Worm (Caenorhabditis elegans) whole organism, L2 larva: ENCODE measurements around the gene K03H1.9.

ENCODE experiments used
- ceh-82 ChIP-seq: fragments of 150-350 bp; optimal IDR thresholded peaks from 2 replicates; lab custom pipeline; 2014; ENCODE audit warnings: missing biosample characterization, missing genetic modification characterization
- crh-2 ChIP-seq: sonication (generic microtip); optimal IDR thresholded peaks from 2 replicates; lab custom pipeline; 2017; ENCODE audit warnings: missing biosample characterization, missing genetic modification characterization
- egl-27 ChIP-seq: sonication (generic microtip); optimal IDR thresholded peaks from 3 replicates; lab custom pipeline; 2017; ENCODE audit warnings: missing biosample characterization, missing genetic modification reagents, missing genetic modification characterization
- nhr-23 ChIP-seq: fragments of 150-350 bp; optimal IDR thresholded peaks from 2 replicates; lab custom pipeline; 2014; ENCODE audit warnings: missing biosample characterization, missing genetic modification reagents, missing genetic modification characterization
- ztf-4 ChIP-seq: fragments of 150-350 bp; optimal IDR thresholded peaks from 2 replicates; lab custom pipeline; 2014; ENCODE audit warnings: missing biosample characterization, missing genetic modification characterization

DNA sequence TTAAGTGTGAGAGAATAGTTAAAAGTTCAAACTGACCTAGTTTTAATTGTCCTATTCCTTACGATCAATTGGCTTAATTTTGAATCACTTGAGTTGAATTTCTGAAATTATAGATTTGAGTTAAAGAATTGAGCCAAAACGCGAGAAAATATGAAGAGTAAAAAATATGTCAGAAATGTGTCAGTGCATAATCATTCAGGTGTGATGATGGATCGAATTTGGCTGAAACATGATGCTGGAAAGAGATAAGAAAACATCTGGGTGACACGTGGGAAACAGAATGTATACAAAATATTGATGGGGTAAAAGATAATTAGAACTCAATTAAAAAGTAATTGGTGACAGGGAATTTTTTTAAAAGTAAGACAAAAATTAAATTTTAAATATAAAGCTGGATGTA lies 32.5 kb upstream of the K03H1.9 start, which contains the start of gene R10E12.2:
- TF ChIP-seq egl-27 (tag; lab: Kevin White, UChicago), result no peak
- no peak for TF ChIP-seq nhr-23
- no peak for TF ChIP-seq ceh-82
- TF ChIP-seq ztf-4, result no peak
- TF ChIP-seq crh-2 (tag; lab: Kevin White, UChicago), result no peak
